Worm (Caenorhabditis elegans) whole organism, L3 larva: ENCODE results near the gene cee-1.

Experiments used
- egl-27 ChIP-seq: sonication (generic microtip); optimal IDR thresholded peaks from 4 replicates; lab custom pipeline; 2017; ENCODE audit warnings: missing biosample characterization, missing genetic modification reagents, missing genetic modification characterization
- elt-1 ChIP-seq: fragments of 150-350 bp; optimal IDR thresholded peaks from 2 replicates; lab custom pipeline; 2014; ENCODE audit warnings: missing biosample characterization, missing genetic modification characterization
- nhr-237 ChIP-seq: fragments of 150-350 bp; optimal IDR thresholded peaks from 2 replicates; lab custom pipeline; 2014; ENCODE audit warnings: missing biosample characterization, missing genetic modification characterization
- nhr-76 ChIP-seq: fragments of 150-350 bp; sonication (generic microtip); optimal IDR thresholded peaks from 5 replicates; lab custom pipeline; 2014; ENCODE audit warnings: missing biosample characterization, missing genetic modification characterization
- snpc-4 ChIP-seq: fragments of 150-350 bp; optimal IDR thresholded peaks from 2 replicates; lab custom pipeline; 2014; ENCODE audit warnings: missing biosample characterization, missing genetic modification characterization
- unc-62 ChIP-seq: fragments of 150-350 bp; sonication (generic microtip); optimal IDR thresholded peaks from 4 replicates; lab custom pipeline; 2014; ENCODE audit warnings: missing biosample characterization, missing genetic modification reagents, missing genetic modification characterization

DNA sequence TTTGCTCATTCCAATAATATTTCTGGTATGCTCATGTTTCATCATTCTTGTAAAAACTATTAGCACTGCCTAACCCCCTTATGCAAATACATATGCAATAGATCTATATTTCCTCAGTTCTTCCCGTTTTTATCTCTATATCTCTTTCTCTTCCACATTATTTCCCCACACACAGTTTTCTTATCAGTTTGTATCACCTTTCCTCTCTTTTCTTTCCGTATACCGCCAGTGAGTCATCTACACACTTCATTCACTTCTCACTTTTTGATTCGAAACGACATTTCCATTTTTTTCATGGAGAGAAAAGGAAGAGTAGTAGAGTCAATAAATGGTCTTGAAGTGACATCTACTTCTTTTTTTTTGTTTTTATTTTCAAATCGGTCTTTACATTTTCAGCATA lies 6.1 kb upstream of the cee-1 start:
- no peak for TF ChIP-seq unc-62 (GFP tag; lab: Kevin White, UChicago)
- no peak for TF ChIP-seq elt-1 (tag; lab: Kevin White, UChicago)
- peak; percentile 26 for TF ChIP-seq snpc-4 (tag; lab: Kevin White, UChicago)
- no peak for TF ChIP-seq nhr-237
- no peak for TF ChIP-seq nhr-76 (tag; lab: Kevin White, UChicago)
- no peak for TF ChIP-seq egl-27 (tag; lab: Kevin White, UChicago)
